Worm (Caenorhabditis elegans): Measurements from ENCODE around the gene T26C5.2.

ce11 chrII:9236283-9236682 is 3.3 kb downstream of the T26C5.2 start, which contains the start of gene T26C5.3:
- no peak for TF ChIP-seq ama-1 (optimal IDR thresholded peaks at IDR 0.05)
- TF ChIP-seq scrt-1 (GFP tag; IDR thresholded peaks at IDR 0.05) = no peak
- no peak for TF ChIP-seq hmbx-1 (tag; optimal IDR thresholded peaks at IDR 0.05)
- no peak for TF ChIP-seq hnd-1 (tag; optimal IDR thresholded peaks at IDR 0.05)
- TF ChIP-seq flt-1 (GFP tag; IDR thresholded peaks at IDR 0.05) = no peak
- no peak for TF ChIP-seq tbx-37 (GFP tag; conservative IDR thresholded peaks at IDR 0.05)
- TF ChIP-seq aly-1 (tag; optimal IDR thresholded peaks at IDR 0.05) = no peak

All from whole organism, early embryonic.